Worm (Caenorhabditis elegans) whole organism, L3 larva: ENCODE measurements around the gene F41G4.13.

ENCODE experiments used
- R02D3.7 ChIP-seq: fragments of 150-350 bp; optimal IDR thresholded peaks from 2 replicates; lab custom pipeline; 2014; ENCODE audit warnings: missing biosample characterization, missing genetic modification characterization
- aly-2 ChIP-seq: fragments of 150-350 bp; optimal IDR thresholded peaks from 2 replicates; lab custom pipeline; 2014; ENCODE audit warnings: missing biosample characterization, missing genetic modification characterization
- ceh-82 ChIP-seq: fragments of 150-350 bp; optimal IDR thresholded peaks from 2 replicates; lab custom pipeline; 2014; ENCODE audit warnings: missing biosample characterization, missing genetic modification characterization
- elt-3 ChIP-seq, 3 experiments: fragments of 150-350 bp in 1 of 3; sonication (generic microtip) in 2 of 3; optimal IDR thresholded peaks; 2 replicates in 2 of 3; 4 replicates in 1 of 3; lab custom pipeline; 2014 to 2017; ENCODE audit warnings: missing biosample characterization in 3 of 3, missing genetic modification characterization in 3 of 3
- fkh-10 ChIP-seq: sonication (generic microtip); optimal IDR thresholded peaks from 2 replicates; lab custom pipeline; 2017; ENCODE audit warnings: missing biosample characterization, missing genetic modification reagents, missing genetic modification characterization
- fos-1 ChIP-seq: fragments of 150-350 bp; optimal IDR thresholded peaks from 2 replicates; lab custom pipeline; 2014; ENCODE audit warnings: missing biosample characterization, missing genetic modification characterization
- mdl-1 ChIP-seq: fragments of 150-350 bp; optimal IDR thresholded peaks from 2 replicates; lab custom pipeline; 2014; ENCODE audit warnings: missing biosample characterization, missing genetic modification characterization
- nhr-12 ChIP-seq: fragments of 150-350 bp; optimal IDR thresholded peaks from 2 replicates; lab custom pipeline; 2014; ENCODE audit warnings: missing biosample characterization, missing genetic modification characterization
- nhr-77 ChIP-seq: fragments of 150-350 bp; optimal IDR thresholded peaks from 2 replicates; lab custom pipeline; 2014; ENCODE audit warnings: missing biosample characterization, missing genetic modification characterization
- pha-4 ChIP-seq: fragments of 150-350 bp; optimal IDR thresholded peaks from 2 replicates; lab custom pipeline; 2014; ENCODE audit warnings: missing biosample characterization, missing genetic modification reagents, missing genetic modification characterization
- sea-2 ChIP-seq: fragments of 150-350 bp; sonication (generic microtip); optimal IDR thresholded peaks from 4 replicates; lab custom pipeline; 2014; ENCODE audit warnings: missing biosample characterization, missing genetic modification reagents, missing genetic modification characterization
- ztf-4 ChIP-seq: fragments of 150-350 bp; optimal IDR thresholded peaks from 2 replicates; lab custom pipeline; 2014; ENCODE audit warnings: missing biosample characterization, missing genetic modification characterization

- TF ChIP-seq R02D3.7 (no peak), fkh-10 (GFP tag; lab: Kevin White, UChicago) (no peak), elt-3 (tag; optimal IDR thresholded peaks at IDR 0.05; lab: Kevin White, UChicago) (no peak), ceh-82 (tag; lab: Kevin White, UChicago) (no peak), aly-2 (tag; lab: Kevin White, UChicago) (no peak), nhr-12 (tag; lab: Kevin White, UChicago) (no peak), nhr-77 (no peak), ztf-4 (no peak), sea-2 (no peak), mdl-1 (tag; lab: Kevin White, UChicago) (no peak), fos-1 (tag; lab: Kevin White, UChicago) (no peak), pha-4 (tag; lab: Kevin White, UChicago) (no peak)
These were observed 8.3 kb upstream of the F41G4.13 start for ce11 chrX:16842935-16843334.
